Fruit fly (Drosophila melanogaster): ENCODE results near the gene Vps36.
A peak's percentile ranks its signal among the peaks of the same experiment; 100 is the strongest.

Vps36 gene

dm6 chr3L:13513112-13513538 is at the start of gene Vps36, which contains the start of gene Liprin-beta (continued):
- peak; percentile 89 for TF ChIP-seq CG14441 (GFP tag; IDR thresholded peaks at IDR 0.05)
- no peak for TF ChIP-seq Hey (tag; optimal IDR thresholded peaks at IDR 0.05)
- TF ChIP-seq CG4404 (GFP tag; IDR thresholded peaks at IDR 0.05): peak; percentile 90
- no peak for TF ChIP-seq tap (tag; optimal IDR thresholded peaks at IDR 0.05)
- TF ChIP-seq Atf6 (GFP tag; IDR thresholded peaks at IDR 0.05): peak; percentile 81
- peak; percentile 96 for TF ChIP-seq unc-4 (GFP tag; IDR thresholded peaks at IDR 0.05; ENCODE audit: partially characterized antibody)
- TF ChIP-seq CG43689 (GFP tag; IDR thresholded peaks at IDR 0.05): peak; percentile 72
- TF ChIP-seq CG1647 (GFP tag; optimal IDR thresholded peaks at IDR 0.05): peak; percentile 85
- peak; percentile 67 to 95 for TF ChIP-seq tll (GFP tag; optimal IDR thresholded peaks at IDR 0.05)
- TF ChIP-seq gfzf (GFP tag; optimal IDR thresholded peaks at IDR 0.05): peak; percentile 26
- no peak for TF ChIP-seq tio (GFP tag; optimal IDR thresholded peaks at IDR 0.05)
- no peak for TF ChIP-seq CG12769 (tag; optimal IDR thresholded peaks at IDR 0.05)
- peak; percentile 73 for TF ChIP-seq Oli (tag; optimal IDR thresholded peaks at IDR 0.05)
- peak; percentile 61 for TF ChIP-seq CG3163 (GFP tag; optimal IDR thresholded peaks at IDR 0.05)
- TF ChIP-seq CG1832 (GFP tag; optimal IDR thresholded peaks at IDR 0.05): no peak
- TF ChIP-seq so (GFP tag; IDR thresholded peaks at IDR 0.05): peak; percentile 66; the same call in 1 of the 3 replicates
- TF ChIP-seq CG6254 (GFP tag; optimal IDR thresholded peaks at IDR 0.05): no peak
- peak; percentile 80 for TF ChIP-seq Mad (GFP tag; optimal IDR thresholded peaks at IDR 0.05)
- TF ChIP-seq CG11085 (GFP tag; IDR thresholded peaks at IDR 0.05): peak; percentile 85
- peak; percentile 87 for TF ChIP-seq Dek (tag; optimal IDR thresholded peaks at IDR 0.05)
- TF ChIP-seq CG3838 (GFP tag; optimal IDR thresholded peaks at IDR 0.05): peak; percentile 62
- peak; percentile 46; the same call in 1 of the 2 replicates for TF ChIP-seq dati (GFP tag; IDR thresholded peaks at IDR 0.05)
- no peak for TF ChIP-seq Hmx (GFP tag; optimal IDR thresholded peaks at IDR 0.05)
- TF ChIP-seq CG18599 (GFP tag; optimal IDR thresholded peaks at IDR 0.05): peak; percentile 85
- no peak for TF ChIP-seq dmrt99B (tag; optimal IDR thresholded peaks at IDR 0.05)
- peak; percentile 46 for TF ChIP-seq Neu2 (GFP tag; optimal IDR thresholded peaks at IDR 0.05; ENCODE audit: borderline replicate concordance)
- peak; percentile 22 for TF ChIP-seq CG7987 (GFP tag; optimal IDR thresholded peaks at IDR 0.05)
- TF ChIP-seq maf-S (GFP tag; optimal IDR thresholded peaks at IDR 0.05): peak; percentile 90
- peak; percentile 81 for TF ChIP-seq PHDP (tag; optimal IDR thresholded peaks at IDR 0.05)
- peak; percentile 77 for TF ChIP-seq pzg (GFP tag; optimal IDR thresholded peaks at IDR 0.05)
- no peak for TF ChIP-seq MTF-1 (GFP tag; optimal IDR thresholded peaks at IDR 0.05; ENCODE audit: borderline replicate concordance)
- peak; percentile 85 for TF ChIP-seq ssp (GFP tag; IDR thresholded peaks at IDR 0.05)
- peak; percentile 88 for TF ChIP-seq bcd (GFP tag; optimal IDR thresholded peaks at IDR 0.05)
- peak; percentile 48; the same call in 1 of the 2 replicates for TF ChIP-seq Doc2 (GFP tag; IDR thresholded peaks at IDR 0.05)
- TF ChIP-seq NC2β (GFP tag; optimal IDR thresholded peaks at IDR 0.05): peak; percentile 83
- peak in 1 of 2 experiments; percentile 90 for TF ChIP-seq Hr51 (GFP tag; optimal IDR thresholded peaks at IDR 0.05)
- TF ChIP-seq C15 (GFP tag; IDR thresholded peaks at IDR 0.05): peak; percentile 76; the same call in 2 of the 3 replicates
- TF ChIP-seq danr (GFP tag; IDR thresholded peaks at IDR 0.05): peak; percentile 76
- peak; percentile 88 for TF ChIP-seq CG34224 (GFP tag; IDR thresholded peaks at IDR 0.05; ENCODE audit: partially characterized antibody)
- peak; percentile 87 for TF ChIP-seq Ets97D (GFP tag; optimal IDR thresholded peaks at IDR 0.05)
- no peak for TF ChIP-seq CG6654 (GFP tag; optimal IDR thresholded peaks at IDR 0.05)
- peak; percentile 5 for TF ChIP-seq org-1 (GFP tag; optimal IDR thresholded peaks at IDR 0.05)
- TF ChIP-seq croc (GFP tag; conservative IDR thresholded peaks at IDR 0.05): peak; percentile 73
- peak; percentile 18 for TF ChIP-seq pfk (GFP tag; optimal IDR thresholded peaks at IDR 0.05)
- TF ChIP-seq CG10267 (tag; optimal IDR thresholded peaks at IDR 0.05): peak; percentile 35
- peak; percentile 67 for TF ChIP-seq Six4 (GFP tag; optimal IDR thresholded peaks at IDR 0.05)
- TF ChIP-seq trem (tag; optimal IDR thresholded peaks at IDR 0.05): peak; percentile 87
- peak; percentile 71 for TF ChIP-seq CG30431 (GFP tag; optimal IDR thresholded peaks at IDR 0.05)
- TF ChIP-seq luna (GFP tag; optimal IDR thresholded peaks at IDR 0.05): peak; percentile 85
- peak; percentile 86 for TF ChIP-seq vvl (GFP tag; IDR thresholded peaks at IDR 0.05)

Measured in whole organism, embryonic.